Fruit fly (Drosophila melanogaster) whole organism, embryonic: ENCODE results near the gene Rab9D.

Source experiments
- Ada2b ChIP-seq: fragments of 200-800 bp; sonication (Bioruptor generic); IDR thresholded peaks from 2 replicates; pipeline ENCODE4 v1.3.6; 2022; ENCODE audit warnings: missing biosample characterization, missing genetic modification characterization
- CG1024 ChIP-seq: fragments of 200-800 bp; sonication (Bioruptor generic); IDR thresholded peaks from 2 replicates; pipeline ENCODE4 v1.3.6; 2022; ENCODE audit warnings: missing biosample characterization, missing genetic modification characterization
- CG10431 ChIP-seq: fragments of 200-800 bp; sonication (Bioruptor generic); optimal IDR thresholded peaks from 3 replicates; lab custom pipeline; 2018; ENCODE audit warnings: missing biosample characterization, mild to moderate bottlenecking, missing genetic modification characterization
- CG12155 ChIP-seq: fragments of 200-800 bp; sonication (Bioruptor generic); optimal IDR thresholded peaks from 3 replicates; lab custom pipeline; 2016; ENCODE audit warnings: missing biosample characterization, missing genetic modification characterization
- CG13894 ChIP-seq: fragments of 200-800 bp; sonication (Bioruptor generic); optimal IDR thresholded peaks from 3 replicates; lab custom pipeline; 2018; ENCODE audit warnings: missing biosample characterization, mild to moderate bottlenecking, missing genetic modification characterization, moderate library complexity
- CG14860 ChIP-seq: fragments of 200-800 bp; sonication (Bioruptor generic); IDR thresholded peaks from 3 replicates; pipeline ENCODE4 v1.3.6; 2022; ENCODE audit warnings: missing biosample characterization, missing genetic modification characterization; ENCODE audit not compliant: partially characterized antibody
- CG16779 ChIP-seq: fragments of 200-800 bp; sonication (Bioruptor generic); IDR thresholded peaks from 2 replicates; pipeline ENCODE4 v1.3.6; 2022; ENCODE audit warnings: missing biosample characterization, missing genetic modification characterization
- CG16863 ChIP-seq: fragments of 200-800 bp; sonication (Bioruptor generic); optimal IDR thresholded peaks from 3 replicates; lab custom pipeline; 2016; ENCODE audit warnings: missing biosample characterization, missing genetic modification characterization
- CG17186 ChIP-seq: fragments of 200-800 bp; sonication (Bioruptor generic); optimal IDR thresholded peaks from 3 replicates; lab custom pipeline; 2017; ENCODE audit warnings: missing biosample characterization, missing genetic modification reagents, missing genetic modification characterization
- CG31365 ChIP-seq: fragments of 200-800 bp; sonication (Bioruptor generic); optimal IDR thresholded peaks from 2 replicates; lab custom pipeline; 2018; ENCODE audit warnings: missing biosample characterization, mild to moderate bottlenecking, missing genetic modification characterization
- CG34422 ChIP-seq: fragments of 200-800 bp; sonication (Bioruptor generic); IDR thresholded peaks from 3 replicates; pipeline ENCODE4 v1.3.6; 2022; ENCODE audit warnings: missing biosample characterization, missing genetic modification characterization
- CG4328 ChIP-seq: fragments of 200-800 bp; sonication (Bioruptor generic); optimal IDR thresholded peaks from 3 replicates; lab custom pipeline; 2017; ENCODE audit warnings: missing biosample characterization, missing genetic modification reagents, missing genetic modification characterization
- CG4730 ChIP-seq: fragments of 200-800 bp; sonication (Bioruptor generic); IDR thresholded peaks from 2 replicates; pipeline ENCODE4 v1.3.6; 2022; ENCODE audit warnings: missing biosample characterization, missing genetic modification characterization
- CG6854 ChIP-seq: fragments of 200-800 bp; sonication (Bioruptor generic); optimal IDR thresholded peaks from 3 replicates; lab custom pipeline; 2017; ENCODE audit warnings: missing biosample characterization, mild to moderate bottlenecking, missing genetic modification characterization
- CG8388 ChIP-seq: fragments of 200-800 bp; sonication (Bioruptor generic); optimal IDR thresholded peaks from 2 replicates; lab custom pipeline; 2019; ENCODE audit warnings: missing biosample characterization, mild to moderate bottlenecking, missing genetic modification characterization, moderate library complexity
- CG8924 ChIP-seq: fragments of 200-800 bp; optimal IDR thresholded peaks from 3 replicates; lab custom pipeline; 2019; ENCODE audit warnings: missing biosample characterization, mild to moderate bottlenecking, missing genetic modification characterization, moderate library complexity
- CG9609 ChIP-seq: fragments of 200-800 bp; sonication (Bioruptor generic); optimal IDR thresholded peaks from 3 replicates; lab custom pipeline; 2016; ENCODE audit warnings: missing biosample characterization, missing genetic modification characterization
- E2f2 ChIP-seq: fragments of 200-800 bp; sonication (Bioruptor generic); IDR thresholded peaks from 2 replicates; pipeline ENCODE4 v1.3.6; 2022; ENCODE audit warnings: missing biosample characterization, missing genetic modification characterization
- Fer3 ChIP-seq: fragments of 200-800 bp; sonication (Bioruptor generic); optimal IDR thresholded peaks from 2 replicates; lab custom pipeline; 2018; ENCODE audit warnings: missing biosample characterization, mild to moderate bottlenecking, missing genetic modification characterization, moderate library complexity
- HLHmδ ChIP-seq: fragments of 200-800 bp; sonication (Bioruptor generic); optimal IDR thresholded peaks from 2 replicates; lab custom pipeline; 2018; ENCODE audit warnings: missing biosample characterization, mild to moderate bottlenecking, missing genetic modification characterization, moderate library complexity
- Kr ChIP-seq: fragments of 200-800 bp; sonication (Bioruptor generic); optimal IDR thresholded peaks from 2 replicates; lab custom pipeline; 2017; ENCODE audit warnings: missing biosample characterization, mild to moderate bottlenecking, missing genetic modification characterization
- Nf-YA ChIP-seq: fragments of 200-800 bp; sonication (Bioruptor generic); IDR thresholded peaks from 2 replicates; pipeline ENCODE4 v1.3.6; 2022; ENCODE audit warnings: missing biosample characterization, missing genetic modification characterization
- Oaz ChIP-seq: fragments of 200-800 bp; sonication (Bioruptor generic); IDR thresholded peaks from 2 replicates; pipeline ENCODE4 v1.3.6; 2022; ENCODE audit warnings: missing biosample characterization, missing genetic modification characterization
- Ravus ChIP-seq: fragments of 200-800 bp; sonication (Bioruptor generic); IDR thresholded peaks from 2 replicates; pipeline ENCODE4 v1.3.6; 2022; ENCODE audit warnings: missing biosample characterization, missing genetic modification characterization
- Scr ChIP-seq: fragments of 200-800 bp; sonication (Bioruptor generic); IDR thresholded peaks from 2 replicates; pipeline ENCODE4 v1.3.6; 2022; ENCODE audit warnings: missing biosample characterization, missing genetic modification characterization; ENCODE audit not compliant: partially characterized antibody
- Stat92E ChIP-seq, 3 experiments: fragments of >200 bp in 2 of 3; fragments of 200-800 bp in 1 of 3; sonication (Bioruptor generic) in 1 of 3; optimal IDR thresholded peaks; 2 replicates each; lab custom pipeline; 2017 to 2019; ENCODE audit warnings: missing biosample characterization in 3 of 3, missing genetic modification characterization in 3 of 3, mild to moderate bottlenecking in 1 of 3, moderate library complexity in 1 of 3
- Taf1 ChIP-seq: fragments of 200-800 bp; sonication (Bioruptor generic); IDR thresholded peaks from 2 replicates; pipeline ENCODE4 v1.3.6; 2022; ENCODE audit warnings: missing biosample characterization, missing genetic modification characterization
- Tbp ChIP-seq: fragments of >200 bp; optimal IDR thresholded peaks from 2 replicates; lab custom pipeline; 2018; ENCODE audit warnings: missing biosample characterization, missing genetic modification characterization
- Trl ChIP-seq, 3 experiments: fragments of >200 bp in 2 of 3; fragments of 200-800 bp in 1 of 3; sonication (Bioruptor generic) in 1 of 3; optimal IDR thresholded peaks; 2 replicates in 1 of 3; 3 replicates in 2 of 3; lab custom pipeline; 2016 to 2017; ENCODE audit warnings: missing biosample characterization in 1 of 3, missing genetic modification characterization in 1 of 3
- Usf ChIP-seq: fragments of 200-800 bp; sonication (Bioruptor generic); optimal IDR thresholded peaks from 2 replicates; lab custom pipeline; 2017; ENCODE audit warnings: missing genotype, missing biosample characterization, missing genetic modification characterization
- ab ChIP-seq: fragments of 200-800 bp; sonication (Bioruptor generic); optimal IDR thresholded peaks from 2 replicates; lab custom pipeline; 2016; ENCODE audit warnings: missing biosample characterization, missing genetic modification characterization
- ap ChIP-seq: fragments of 200-800 bp; sonication (Bioruptor generic); IDR thresholded peaks from 2 replicates; pipeline ENCODE4 v1.3.6; 2022; ENCODE audit warnings: missing biosample characterization, missing genetic modification characterization
- cato ChIP-seq: fragments of 200-800 bp; sonication (Bioruptor generic); optimal IDR thresholded peaks from 2 replicates; lab custom pipeline; 2016; ENCODE audit warnings: missing biosample characterization, missing genetic modification characterization, borderline replicate concordance
- chif ChIP-seq, 2 experiments: fragments of 200-800 bp; sonication (Bioruptor generic); optimal IDR thresholded peaks; 3 replicates each; lab custom pipeline; 2016; ENCODE audit warnings: missing biosample characterization in 2 of 2, missing genetic modification characterization in 2 of 2
- corto ChIP-seq: fragments of 200-800 bp; sonication (Bioruptor generic); optimal IDR thresholded peaks from 2 replicates; lab custom pipeline; 2016; ENCODE audit warnings: missing biosample characterization, mild to moderate bottlenecking, missing genetic modification characterization, moderate library complexity
- da ChIP-seq: fragments of 200-800 bp; sonication (Bioruptor generic); optimal IDR thresholded peaks from 2 replicates; lab custom pipeline; 2016; ENCODE audit warnings: missing biosample characterization, missing genetic modification characterization
- grn ChIP-seq: fragments of 200-800 bp; sonication (Bioruptor generic); optimal IDR thresholded peaks from 3 replicates; lab custom pipeline; 2017; ENCODE audit warnings: missing biosample characterization, missing genetic modification characterization
- hb ChIP-seq: fragments of 200-800 bp; sonication (Bioruptor generic); IDR thresholded peaks from 3 replicates; pipeline ENCODE4 v1.3.6; 2022; ENCODE audit warnings: missing biosample characterization, missing genetic modification characterization; ENCODE audit not compliant: partially characterized antibody
- hbn ChIP-seq: fragments of 200-800 bp; sonication (Bioruptor generic); IDR thresholded peaks from 2 replicates; pipeline ENCODE4 v1.3.6; 2022; ENCODE audit warnings: missing biosample characterization, missing genetic modification characterization; ENCODE audit not compliant: partially characterized antibody
- nau ChIP-seq: fragments of 200-800 bp; sonication (Bioruptor generic); optimal IDR thresholded peaks from 3 replicates; lab custom pipeline; 2017; ENCODE audit warnings: missing biosample characterization, mild to moderate bottlenecking, missing genetic modification characterization, missing genetic modification reagents
- p53 ChIP-seq: fragments of 200-800 bp; sonication (Bioruptor generic); optimal IDR thresholded peaks from 2 replicates; lab custom pipeline; 2016; ENCODE audit warnings: missing biosample characterization, missing genetic modification characterization
- pan ChIP-seq, 4 experiments: fragments of >200 bp in 3 of 4; fragments of 200-800 bp in 1 of 4; sonication (Bioruptor generic) in 1 of 4; optimal IDR thresholded peaks in 3 of 4; IDR thresholded peaks in 1 of 4; 2 replicates each; pipeline versions ENCODE4 v1.3.6 to Lab custom; 2017 to 2022; ENCODE audit warnings: missing biosample characterization in 2 of 4, missing genetic modification characterization in 2 of 4, mixed read lengths in 1 of 4
- row ChIP-seq: fragments of 200-800 bp; sonication (Bioruptor generic); IDR thresholded peaks from 3 replicates; pipeline ENCODE4 v1.3.6; 2022; ENCODE audit warnings: missing biosample characterization, missing genetic modification characterization
- sr ChIP-seq: fragments of 200-800 bp; sonication (Bioruptor generic); IDR thresholded peaks from 3 replicates; pipeline ENCODE4 v1.3.6; 2022; ENCODE audit warnings: missing biosample characterization, missing genetic modification characterization
- stwl ChIP-seq: fragments of 200-800 bp; sonication (Bioruptor generic); optimal IDR thresholded peaks from 3 replicates; lab custom pipeline; 2018; ENCODE audit warnings: missing biosample characterization, mild to moderate bottlenecking, missing genetic modification characterization, moderate library complexity
- tio ChIP-seq: fragments of 200-800 bp; sonication (Bioruptor generic); optimal IDR thresholded peaks from 2 replicates; lab custom pipeline; 2017; ENCODE audit warnings: missing biosample characterization, missing genetic modification characterization, inconsistent platforms
- tna ChIP-seq: fragments of 200-800 bp; sonication (Bioruptor generic); IDR thresholded peaks from 2 replicates; pipeline ENCODE4 v1.3.6; 2022; ENCODE audit warnings: missing biosample characterization, missing genetic modification characterization; ENCODE audit not compliant: partially characterized antibody
- unc-4 ChIP-seq: fragments of 200-800 bp; sonication (Bioruptor generic); IDR thresholded peaks from 2 replicates; pipeline ENCODE4 v1.3.6; 2022; ENCODE audit warnings: missing biosample characterization, missing genetic modification characterization; ENCODE audit not compliant: partially characterized antibody
- vnd ChIP-seq: fragments of 200-800 bp; sonication (Bioruptor generic); IDR thresholded peaks from 3 replicates; pipeline ENCODE4 v1.3.6; 2022; ENCODE audit warnings: missing biosample characterization, missing genetic modification characterization; ENCODE audit not compliant: partially characterized antibody
- zfh1 ChIP-seq: fragments of 200-800 bp; sonication (Bioruptor generic); IDR thresholded peaks from 3 replicates; pipeline ENCODE4 v1.3.6; 2022; ENCODE audit warnings: missing biosample characterization, missing genetic modification characterization

Rab9D gene

DNA sequence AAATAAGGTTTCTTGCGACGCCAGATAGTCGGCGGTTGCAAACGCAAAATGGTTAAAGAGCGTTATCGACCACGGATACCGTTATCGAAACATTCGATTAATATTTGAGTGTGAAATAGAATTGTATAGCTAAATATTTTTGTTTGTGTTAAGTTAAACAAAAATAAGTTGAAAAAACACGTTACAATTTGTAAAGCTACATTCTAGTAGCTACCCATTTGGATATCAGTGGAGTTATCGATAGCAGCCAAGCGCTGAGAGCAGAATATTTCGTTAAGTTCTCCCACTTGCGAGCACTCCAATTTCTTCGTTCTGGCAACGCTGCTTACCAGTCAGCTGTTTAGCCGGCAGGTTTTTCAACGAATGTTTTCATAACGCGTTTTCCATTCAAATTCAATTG lies 6.9 kb downstream of the Rab9D start, which contains the start of the genes Hmr and CG2124 (continued):
- TF ChIP-seq ap (GFP tag; lab: Robert Waterston, UW) (no peak), CG14860 (peak; percentile 74), Stat92E (GFP tag; optimal IDR thresholded peaks at IDR 0.05; lab: Kevin White, UChicago) (peak in 1 of 3 experiments; percentile 30), pan (optimal IDR thresholded peaks at IDR 0.05; lab: Kevin White, UChicago) (no peak), pan (GFP tag; optimal IDR thresholded peaks at IDR 0.05 in 1 of 2, IDR thresholded peaks at IDR 0.05 in 1 of 2) (no peak), zfh1 (GFP tag; lab: Robert Waterston, UW) (no peak), CG16779 (no peak), CG17186 (peak; percentile 54), grn (GFP tag; lab: Kevin White, UChicago) (no peak), sr (GFP tag; lab: Robert Waterston, UW) (no peak), CG4730 (GFP tag; lab: Robert Waterston, UW) (no peak), CG12155 (no peak), CG9609 (GFP tag; lab: Kevin White, UChicago) (no peak), E2f2 (peak; percentile 45), CG6854 (GFP tag; lab: Kevin White, UChicago) (no peak), unc-4 (GFP tag; lab: Robert Waterston, UW) (peak; percentile 77), nau (GFP tag; lab: Kevin White, UChicago) (no peak), Oaz (GFP tag; lab: Robert Waterston, UW) (no peak), cato (GFP tag; lab: Kevin White, UChicago) (no peak), tio (no peak), row (GFP tag; lab: Robert Waterston, UW) (0 out of 3 replicates have a peak, but pooled peaks have one; percentile 15), CG10431 (no peak), hbn (GFP tag; lab: Robert Waterston, UW) (peak; percentile 66; the same call in 1 of the 2 replicates), Kr (GFP tag; lab: Kevin White, UChicago) (no peak), CG13894 (tag; lab: Kevin White, UChicago) (no peak), Usf (no peak), p53 (GFP tag; lab: Kevin White, UChicago) (no peak), hb (no peak), chif (GFP tag; optimal IDR thresholded peaks at IDR 0.05; lab: Kevin White, UChicago) (no peak), Taf1 (GFP tag; lab: Robert Waterston, UW) (no peak), HLHmδ (GFP tag; lab: Kevin White, UChicago) (no peak), Nf-YA (GFP tag; lab: Robert Waterston, UW) (no peak), CG16863 (GFP tag; lab: Kevin White, UChicago) (no peak), Ada2b (GFP tag; lab: Robert Waterston, UW) (no peak), CG4328 (no peak), CG31365 (tag; lab: Kevin White, UChicago) (no peak), corto (GFP tag; lab: Kevin White, UChicago) (no peak), ab (GFP tag; lab: Kevin White, UChicago) (no peak), CG8924 (tag; lab: Kevin White, UChicago) (no peak), CG1024 (GFP tag; lab: Robert Waterston, UW) (no peak), CG34422 (no peak), Trl (optimal IDR thresholded peaks at IDR 0.05; lab: Kevin White, UChicago) (peak; percentile 28 to 47), Trl (GFP tag; optimal IDR thresholded peaks at IDR 0.05; lab: Kevin White, UChicago) (no peak), Fer3 (tag; lab: Kevin White, UChicago) (no peak), CG8388 (GFP tag; lab: Kevin White, UChicago) (no peak), vnd (GFP tag; lab: Robert Waterston, UW) (peak; percentile 67), Tbp (GFP tag; lab: Kevin White, UChicago) (no peak), da (no peak), Scr (GFP tag; lab: Robert Waterston, UW) (peak; percentile 79), Ravus (GFP tag; lab: Robert Waterston, UW) (no peak), stwl (tag; lab: Kevin White, UChicago) (peak; percentile 67), tna (GFP tag; lab: Robert Waterston, UW) (peak; percentile 67; the same call in 1 of the 2 replicates)
